Worm (Caenorhabditis elegans): Measurements from ENCODE around the gene ckc-1.

The ckc-1 gene

ce11 chrX:3536302-3537251, 39.8 kb upstream of the ckc-1 start:
- TF ChIP-seq mml-1 (tag; optimal IDR thresholded peaks at IDR 0.05) (no peak), daf-12 (tag; optimal IDR thresholded peaks at IDR 0.05) (no peak), skn-1 (tag; optimal IDR thresholded peaks at IDR 0.05) (no peak)

ce11 chrX:3537335-3537734, 39.1 kb upstream of the ckc-1 start, which contains the start of gene gyg-1:
TSS of gene gyg-1 (plus strand) at chrX:3537635.
- peak; percentile 12 for TF ChIP-seq pha-4 (tag; optimal IDR thresholded peaks at IDR 0.05)
- no peak for TF ChIP-seq sea-2 (GFP tag; optimal IDR thresholded peaks at IDR 0.05)

- TF ChIP-seq lsy-12 (tag; optimal IDR thresholded peaks at IDR 0.05): no peak
- TF ChIP-seq ama-1 (optimal IDR thresholded peaks at IDR 0.05): no peak
- TF ChIP-seq hmg-11 (tag; optimal IDR thresholded peaks at IDR 0.05): no peak
- TF ChIP-seq snpc-4 (tag; optimal IDR thresholded peaks at IDR 0.05): no peak
- no peak for TF ChIP-seq fkh-10 (GFP tag; optimal IDR thresholded peaks at IDR 0.05)
- no peak for TF ChIP-seq tbx-2 (tag; optimal IDR thresholded peaks at IDR 0.05)
- no peak for TF ChIP-seq fos-1 (tag; optimal IDR thresholded peaks at IDR 0.05)
- no peak for TF ChIP-seq nhr-76 (tag; optimal IDR thresholded peaks at IDR 0.05)
- TF ChIP-seq egl-5 (tag; optimal IDR thresholded peaks at IDR 0.05): no peak
- no peak for TF ChIP-seq ztf-4 (tag; optimal IDR thresholded peaks at IDR 0.05)
- TF ChIP-seq pha-4 (tag; optimal IDR thresholded peaks at IDR 0.05): no peak
- TF ChIP-seq unc-39 (tag; optimal IDR thresholded peaks at IDR 0.05): no peak
- no peak for TF ChIP-seq nhr-28 (tag; optimal IDR thresholded peaks at IDR 0.05)
- no peak for TF ChIP-seq ztf-11 (tag; optimal IDR thresholded peaks at IDR 0.05)
- no peak for TF ChIP-seq pqm-1 (tag; optimal IDR thresholded peaks at IDR 0.05)
- no peak for TF ChIP-seq elt-1 (tag; optimal IDR thresholded peaks at IDR 0.05)
- TF ChIP-seq nhr-67 (tag; optimal IDR thresholded peaks at IDR 0.05): no peak
These were observed 38.3 kb upstream of the ckc-1 start for ce11 chrX:3538067-3538466.

- peak; percentile 58 for TF ChIP-seq pha-4 (tag; optimal IDR thresholded peaks at IDR 0.05)
- TF ChIP-seq nhr-11 (tag; optimal IDR thresholded peaks at IDR 0.05): no peak
- TF ChIP-seq ztf-4 (tag; optimal IDR thresholded peaks at IDR 0.05): no peak
- TF ChIP-seq aly-2 (tag; optimal IDR thresholded peaks at IDR 0.05): no peak
- peak; percentile 34 for TF ChIP-seq hmg-11 (tag; optimal IDR thresholded peaks at IDR 0.05)
- no peak for TF ChIP-seq ZK546.5 (tag; optimal IDR thresholded peaks at IDR 0.05)
- no peak for TF ChIP-seq mml-1 (tag; optimal IDR thresholded peaks at IDR 0.05)
- peak; percentile 18 for TF ChIP-seq snpc-4 (tag; optimal IDR thresholded peaks at IDR 0.05)
- no peak for TF ChIP-seq elt-3 (tag; optimal IDR thresholded peaks at IDR 0.05)
- no peak for TF ChIP-seq fkh-10 (GFP tag; optimal IDR thresholded peaks at IDR 0.05)
- no peak for TF ChIP-seq ztf-11 (tag; optimal IDR thresholded peaks at IDR 0.05)
- TF ChIP-seq nfya-1 (tag; optimal IDR thresholded peaks at IDR 0.05; ENCODE audit: insufficient read depth): peak; percentile 55
- TF ChIP-seq nhr-12 (tag; optimal IDR thresholded peaks at IDR 0.05): no peak
- no peak for TF ChIP-seq ceh-9 (tag; optimal IDR thresholded peaks at IDR 0.05)
- no peak for TF ChIP-seq unc-39 (tag; optimal IDR thresholded peaks at IDR 0.05)
- no peak for TF ChIP-seq tbx-2 (tag; optimal IDR thresholded peaks at IDR 0.05)
- TF ChIP-seq skn-1 (tag; optimal IDR thresholded peaks at IDR 0.05): no peak
- peak; percentile 72 for TF ChIP-seq nhr-25 (tag; optimal IDR thresholded peaks at IDR 0.05)
- no peak for TF ChIP-seq unc-62 (GFP tag; optimal IDR thresholded peaks at IDR 0.05)
- peak; percentile 62 for TF ChIP-seq nhr-23 (tag; optimal IDR thresholded peaks at IDR 0.05)
- peak; percentile 12 for TF ChIP-seq elt-2 (tag; optimal IDR thresholded peaks at IDR 0.05)
- TF ChIP-seq sea-2 (GFP tag; optimal IDR thresholded peaks at IDR 0.05): no peak
- TF ChIP-seq elt-1 (tag; optimal IDR thresholded peaks at IDR 0.05): no peak
- TF ChIP-seq lin-15B (tag; optimal IDR thresholded peaks at IDR 0.05): no peak
- TF ChIP-seq pqm-1 (tag; optimal IDR thresholded peaks at IDR 0.05): no peak
- TF ChIP-seq ama-1 (optimal IDR thresholded peaks at IDR 0.05): peak; percentile 61
- TF ChIP-seq ceh-82 (tag; optimal IDR thresholded peaks at IDR 0.05): no peak
- no peak for TF ChIP-seq ceh-28 (tag; optimal IDR thresholded peaks at IDR 0.05)
- no peak for TF ChIP-seq eor-1 (tag; optimal IDR thresholded peaks at IDR 0.05)
- no peak for TF ChIP-seq nhr-43 (tag; optimal IDR thresholded peaks at IDR 0.05; ENCODE audit: poor library complexity, severe bottlenecking)
- no peak for TF ChIP-seq mdl-1 (tag; optimal IDR thresholded peaks at IDR 0.05)
- TF ChIP-seq zag-1 (tag; optimal IDR thresholded peaks at IDR 0.05): no peak
- no peak for TF ChIP-seq R02D3.7 (tag; optimal IDR thresholded peaks at IDR 0.05)
- TF ChIP-seq jun-1 (tag; optimal IDR thresholded peaks at IDR 0.05): no peak
- no peak for TF ChIP-seq nhr-77 (tag; optimal IDR thresholded peaks at IDR 0.05)
- peak; percentile 61 for TF ChIP-seq egl-5 (tag; optimal IDR thresholded peaks at IDR 0.05)
- TF ChIP-seq nhr-67 (tag; optimal IDR thresholded peaks at IDR 0.05): no peak
- TF ChIP-seq egl-27 (tag; optimal IDR thresholded peaks at IDR 0.05): no peak
- TF ChIP-seq nhr-237 (tag; optimal IDR thresholded peaks at IDR 0.05): no peak
- TF ChIP-seq lsy-12 (tag; optimal IDR thresholded peaks at IDR 0.05): no peak
- no peak for TF ChIP-seq fos-1 (tag; optimal IDR thresholded peaks at IDR 0.05)
- no peak for TF ChIP-seq nhr-76 (tag; optimal IDR thresholded peaks at IDR 0.05)
These were observed 35.5 kb upstream of the ckc-1 start for ce11 chrX:3540861-3541260.

Data from whole organism, L3 larva.